Worm (Caenorhabditis elegans) whole organism, L3 larva: ENCODE data around the gene W07G4.8.

ENCODE experiments used
- aly-2 ChIP-seq: fragments of 150-350 bp; optimal IDR thresholded peaks from 2 replicates; lab custom pipeline; 2014; ENCODE audit warnings: missing biosample characterization, missing genetic modification characterization
- daf-12 ChIP-seq: fragments of 150-350 bp; optimal IDR thresholded peaks from 2 replicates; lab custom pipeline; 2014; ENCODE audit warnings: missing biosample characterization, missing genetic modification reagents, missing genetic modification characterization
- nhr-11 ChIP-seq: fragments of 150-350 bp; optimal IDR thresholded peaks from 2 replicates; lab custom pipeline; 2014; ENCODE audit warnings: missing biosample characterization, missing genetic modification characterization
- nhr-76 ChIP-seq: fragments of 150-350 bp; sonication (generic microtip); optimal IDR thresholded peaks from 5 replicates; lab custom pipeline; 2014; ENCODE audit warnings: missing biosample characterization, missing genetic modification characterization
- pha-4 ChIP-seq: fragments of 150-350 bp; optimal IDR thresholded peaks from 2 replicates; lab custom pipeline; 2014; ENCODE audit warnings: missing biosample characterization, missing genetic modification reagents, missing genetic modification characterization
- unc-39 ChIP-seq: sonication (generic microtip); optimal IDR thresholded peaks from 4 replicates; lab custom pipeline; 2017; ENCODE audit warnings: missing biosample characterization, missing genetic modification characterization
- ztf-4 ChIP-seq: fragments of 150-350 bp; optimal IDR thresholded peaks from 2 replicates; lab custom pipeline; 2014; ENCODE audit warnings: missing biosample characterization, missing genetic modification characterization

- no peak for TF ChIP-seq aly-2
- no peak for TF ChIP-seq daf-12 (tag; lab: Kevin White, UChicago)
- TF ChIP-seq nhr-11 (tag; lab: Kevin White, UChicago): no peak
- TF ChIP-seq ztf-4 (tag; lab: Kevin White, UChicago): no peak
- no peak for TF ChIP-seq nhr-76 (tag; lab: Kevin White, UChicago)
- TF ChIP-seq unc-39 (tag; lab: Kevin White, UChicago): no peak
- TF ChIP-seq pha-4: peak; percentile 14
These were observed 6.1 kb downstream of the W07G4.8 start, which contains the start of gene lap-2 for ce11 chrV:13043195-13043762.
